Fruit fly (Drosophila melanogaster) whole organism, prepupa: ENCODE results near the gene Usp2.

Experiments used
- Blimp-1 ChIP-seq: fragments of 200-800 bp; sonication (Bioruptor generic); optimal IDR thresholded peaks from 3 replicates; lab custom pipeline; 2017; ENCODE audit warnings: missing biosample characterization, missing genetic modification characterization, mild to moderate bottlenecking, moderate library complexity, missing genetic modification reagents
- CG10631 ChIP-seq: fragments of 200-800 bp; sonication (Bioruptor generic); optimal IDR thresholded peaks from 2 replicates; lab custom pipeline; 2016; ENCODE audit warnings: missing biosample characterization, missing genetic modification characterization
- CG15336 ChIP-seq: fragments of 200-800 bp; sonication (Bioruptor generic); IDR thresholded peaks from 2 replicates; pipeline ENCODE4 v1.3.6; 2022; ENCODE audit warnings: missing biosample characterization, missing genetic modification characterization
- CG16779 ChIP-seq: fragments of 200-800 bp; sonication (Bioruptor generic); optimal IDR thresholded peaks from 3 replicates; lab custom pipeline; 2017; ENCODE audit warnings: missing biosample characterization, mild to moderate bottlenecking, missing genetic modification characterization
- CG32006 ChIP-seq: fragments of 200-800 bp; sonication (Bioruptor generic); optimal IDR thresholded peaks from 3 replicates; lab custom pipeline; 2017; ENCODE audit warnings: missing biosample characterization, mild to moderate bottlenecking, missing genetic modification characterization
- CG34406 ChIP-seq: fragments of 200-800 bp; sonication (Bioruptor generic); optimal IDR thresholded peaks from 3 replicates; lab custom pipeline; 2016; ENCODE audit warnings: missing biosample characterization, missing genetic modification characterization
- CG4318 ChIP-seq: fragments of 200-800 bp; sonication (Bioruptor generic); optimal IDR thresholded peaks from 3 replicates; lab custom pipeline; 2017; ENCODE audit warnings: missing biosample characterization, mild to moderate bottlenecking, missing genetic modification characterization
- CG6163 ChIP-seq: fragments of 200-800 bp; sonication (Bioruptor generic); IDR thresholded peaks from 3 replicates; pipeline ENCODE4 v1.3.6; 2022; ENCODE audit warnings: missing biosample characterization, missing genetic modification characterization
- CG6276 ChIP-seq: fragments of 200-800 bp; sonication (Bioruptor generic); optimal IDR thresholded peaks from 2 replicates; lab custom pipeline; 2017; ENCODE audit warnings: missing biosample characterization, mild to moderate bottlenecking, missing genetic modification characterization
- CG6808 ChIP-seq: fragments of 200-800 bp; sonication (Bioruptor generic); optimal IDR thresholded peaks from 3 replicates; lab custom pipeline; 2017; ENCODE audit warnings: missing biosample characterization, missing genetic modification characterization, mild to moderate bottlenecking, moderate library complexity, missing genetic modification reagents
- CG7368 ChIP-seq: fragments of 200-800 bp; sonication (Bioruptor generic); optimal IDR thresholded peaks from 3 replicates; lab custom pipeline; 2016; ENCODE audit warnings: missing biosample characterization, missing genetic modification characterization
- CG8119 ChIP-seq: fragments of 200-800 bp; sonication (Bioruptor generic); IDR thresholded peaks from 3 replicates; pipeline ENCODE4 v1.3.6; 2022; ENCODE audit warnings: missing biosample characterization, missing genetic modification characterization
- CG8319 ChIP-seq: fragments of 200-800 bp; sonication (Bioruptor generic); optimal IDR thresholded peaks from 3 replicates; lab custom pipeline; 2016; ENCODE audit warnings: missing biosample characterization, missing genetic modification characterization
- CG9139 ChIP-seq: fragments of 200-800 bp; sonication (Bioruptor generic); optimal IDR thresholded peaks from 3 replicates; lab custom pipeline; 2017; ENCODE audit warnings: missing biosample characterization, mild to moderate bottlenecking, missing genetic modification characterization
- Eip75B ChIP-seq: fragments of 200-800 bp; sonication (Bioruptor generic); optimal IDR thresholded peaks from 3 replicates; lab custom pipeline; 2016; ENCODE audit warnings: missing biosample characterization, missing genetic modification characterization
- Eip78C ChIP-seq: fragments of 200-800 bp; sonication (Bioruptor generic); peaks from one replicate; lab custom pipeline; 2016; ENCODE audit warnings: missing biosample characterization, missing genetic modification characterization
- Eip93F ChIP-seq: fragments of 200-800 bp; sonication (Bioruptor generic); optimal IDR thresholded peaks from 2 replicates; lab custom pipeline; 2016; ENCODE audit warnings: missing biosample characterization, mild to moderate bottlenecking, missing genetic modification characterization
- Ets21C ChIP-seq: fragments of 200-800 bp; sonication (Bioruptor generic); optimal IDR thresholded peaks from 3 replicates; lab custom pipeline; 2016; ENCODE audit warnings: missing biosample characterization, missing genetic modification characterization
- Gug ChIP-seq: fragments of 200-800 bp; sonication (Bioruptor generic); IDR thresholded peaks from 2 replicates; pipeline ENCODE4 v1.3.6; 2022; ENCODE audit warnings: missing biosample characterization, missing genetic modification characterization
- Lpt ChIP-seq: fragments of 200-800 bp; sonication (Bioruptor generic); optimal IDR thresholded peaks from 3 replicates; lab custom pipeline; 2016; ENCODE audit warnings: missing biosample characterization, missing genetic modification characterization
- OdsH ChIP-seq: fragments of 200-800 bp; sonication (Bioruptor generic); optimal IDR thresholded peaks from 3 replicates; lab custom pipeline; 2016; ENCODE audit warnings: missing biosample characterization, missing genetic modification characterization
- achi ChIP-seq: fragments of 200-800 bp; sonication (Bioruptor generic); optimal IDR thresholded peaks from 3 replicates; lab custom pipeline; 2016; ENCODE audit warnings: missing biosample characterization, missing genetic modification characterization
- acj6 ChIP-seq: fragments of 200-800 bp; sonication (Bioruptor generic); optimal IDR thresholded peaks from 3 replicates; lab custom pipeline; 2016; ENCODE audit warnings: missing biosample characterization, missing genetic modification characterization
- dac ChIP-seq: fragments of 200-800 bp; sonication (Bioruptor generic); optimal IDR thresholded peaks from 2 replicates; lab custom pipeline; 2017; ENCODE audit warnings: missing biosample characterization, mild to moderate bottlenecking, missing genetic modification characterization
- eg ChIP-seq: fragments of 200-800 bp; sonication (Bioruptor generic); IDR thresholded peaks from 3 replicates; pipeline ENCODE4 v1.3.6; 2022; ENCODE audit warnings: missing biosample characterization, missing genetic modification characterization
- fd59A ChIP-seq: fragments of 200-800 bp; sonication (Bioruptor generic); optimal IDR thresholded peaks from 2 replicates; lab custom pipeline; 2017; ENCODE audit warnings: missing biosample characterization, mild to moderate bottlenecking, missing genetic modification characterization, missing genetic modification reagents
- fd85E ChIP-seq: fragments of 200-800 bp; sonication (Bioruptor generic); optimal IDR thresholded peaks from 3 replicates; lab custom pipeline; 2016; ENCODE audit warnings: missing biosample characterization, missing genetic modification characterization
- fkh ChIP-seq: fragments of 200-800 bp; sonication (Bioruptor generic); optimal IDR thresholded peaks from 3 replicates; lab custom pipeline; 2017; ENCODE audit warnings: missing biosample characterization, mild to moderate bottlenecking, missing genetic modification characterization, moderate library complexity
- net ChIP-seq: fragments of 200-800 bp; sonication (Bioruptor generic); optimal IDR thresholded peaks from 3 replicates; lab custom pipeline; 2016; ENCODE audit warnings: missing biosample characterization, missing genetic modification characterization
- pdm3 ChIP-seq: fragments of 200-800 bp; sonication (Bioruptor generic); optimal IDR thresholded peaks from 3 replicates; lab custom pipeline; 2016; ENCODE audit warnings: missing biosample characterization, missing genetic modification characterization
- salr ChIP-seq, 2 experiments: fragments of 200-800 bp; sonication (Bioruptor generic); optimal IDR thresholded peaks; 3 replicates each; lab custom pipeline; 2016 to 2018; ENCODE audit warnings: missing biosample characterization in 2 of 2, missing genetic modification characterization in 2 of 2, mild to moderate bottlenecking in 1 of 2
- spab ChIP-seq: fragments of 200-800 bp; sonication (Bioruptor generic); optimal IDR thresholded peaks from 2 replicates; lab custom pipeline; 2017; ENCODE audit warnings: missing biosample characterization, mild to moderate bottlenecking, missing genetic modification characterization, missing genetic modification reagents
- ss ChIP-seq, 2 experiments: fragments of 200-800 bp; sonication (Bioruptor generic); optimal IDR thresholded peaks; 2 replicates in 1 of 2; 3 replicates in 1 of 2; lab custom pipeline; 2017 to 2018; ENCODE audit warnings: mild to moderate bottlenecking in 2 of 2, missing biosample characterization in 2 of 2, missing genetic modification characterization in 2 of 2, moderate library complexity in 1 of 2
- svp ChIP-seq: fragments of 200-800 bp; sonication (Bioruptor generic); peaks from one replicate; lab custom pipeline; 2016; ENCODE audit warnings: missing biosample characterization, missing genetic modification characterization
- topi ChIP-seq: fragments of 200-800 bp; sonication (Bioruptor generic); optimal IDR thresholded peaks from 3 replicates; lab custom pipeline; 2016; ENCODE audit warnings: missing biosample characterization, missing genetic modification characterization
- vri ChIP-seq: fragments of 200-800 bp; sonication (Bioruptor generic); optimal IDR thresholded peaks from 3 replicates; lab custom pipeline; 2016; ENCODE audit warnings: missing biosample characterization, mild to moderate bottlenecking, missing genetic modification characterization

The Usp2 gene

dm6 chrX:22479207-22479820 is 23.7 kb downstream of the Usp2 start (continued):
- peak; percentile 11 for TF ChIP-seq CG4318 (GFP tag; lab: Kevin White, UChicago)
- TF ChIP-seq Ets21C (GFP tag; lab: Kevin White, UChicago), result peak; percentile 34
- TF ChIP-seq CG32006 (GFP tag; lab: Kevin White, UChicago), result peak; percentile 73
- no peak for TF ChIP-seq Eip93F
- TF ChIP-seq topi, result peak; percentile 82
- peak; percentile 61 for TF ChIP-seq pdm3 (GFP tag; lab: Kevin White, UChicago)
- peak; percentile 88 for TF ChIP-seq Eip78C (GFP tag; lab: Kevin White, UChicago)
- TF ChIP-seq Gug, result peak; percentile 32; the same call in 1 of the 2 replicates
- peak; percentile 35 for TF ChIP-seq Lpt (GFP tag; lab: Kevin White, UChicago)

DNA sequence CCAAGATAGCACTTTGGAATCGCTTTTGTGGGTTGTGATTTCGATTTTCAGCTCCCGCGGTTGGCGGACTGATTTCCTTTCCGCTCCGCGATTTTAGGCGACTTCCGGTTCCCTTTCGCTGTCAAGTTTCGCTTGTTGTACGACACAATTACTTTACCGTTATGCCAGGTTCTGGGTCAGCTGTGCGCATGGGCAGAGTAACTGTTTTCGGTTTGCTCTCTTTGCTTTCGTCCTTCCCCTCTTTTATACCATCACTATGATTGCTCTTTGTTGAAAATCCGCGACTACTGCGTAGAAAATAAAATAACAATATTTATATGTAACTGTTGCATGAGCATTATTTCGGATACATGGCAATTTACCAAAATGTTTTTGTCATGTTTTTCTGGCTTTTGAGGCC is 25.0 kb downstream of the Usp2 start:
- TF ChIP-seq svp (peak; percentile 57), fd59A (GFP tag; lab: Kevin White, UChicago) (no peak), ss (GFP tag; optimal IDR thresholded peaks at IDR 0.05; lab: Kevin White, UChicago) (no peak), Eip75B (no peak), eg (GFP tag; lab: Robert Waterston, UW) (0 out of 3 replicates have a peak, but pooled peaks have one; percentile 6), Eip78C (GFP tag; lab: Kevin White, UChicago) (peak; percentile 13)
- TF ChIP-seq, all 60 proteins: peak for 3

DNA sequence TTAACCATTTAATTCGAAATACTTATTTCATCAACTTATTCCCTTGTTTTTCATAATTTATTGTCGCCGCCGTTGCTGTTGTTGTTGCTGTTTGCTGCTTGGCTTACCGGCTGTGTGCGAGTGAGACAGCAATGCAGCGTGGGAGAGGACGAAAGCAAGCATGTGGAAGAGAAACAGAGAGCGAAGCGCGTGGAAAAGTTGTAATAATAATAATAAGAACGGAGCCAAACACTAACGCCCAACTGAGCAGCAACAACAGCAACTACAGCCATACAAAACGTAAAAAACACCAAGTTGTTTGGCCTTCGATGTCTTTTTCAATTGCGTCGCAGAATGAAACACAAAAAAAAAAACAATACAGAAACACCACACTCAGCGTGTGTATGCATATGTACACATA is 25.5 kb downstream of the Usp2 start:
- TF ChIP-seq ss (GFP tag; optimal IDR thresholded peaks at IDR 0.05; lab: Kevin White, UChicago), result peak in 1 of 2 experiments; percentile 15
- TF ChIP-seq CG6276 (GFP tag; lab: Kevin White, UChicago), result peak; percentile 23
- TF ChIP-seq CG32006 (GFP tag; lab: Kevin White, UChicago), result peak; percentile 9
- no peak for TF ChIP-seq CG9139 (GFP tag; lab: Kevin White, UChicago)
- TF ChIP-seq eg (GFP tag; lab: Robert Waterston, UW), result peak; percentile 52; the same call in 1 of the 3 replicates
- TF ChIP-seq Blimp-1 (GFP tag; lab: Kevin White, UChicago), result no peak
- TF ChIP-seq CG6808 (GFP tag; lab: Kevin White, UChicago), result peak; percentile 51
- TF ChIP-seq CG6163 (GFP tag; lab: Robert Waterston, UW), result peak; percentile 45; the same call in 2 of the 3 replicates
- TF ChIP-seq fkh (GFP tag; lab: Kevin White, UChicago), result peak; percentile 9

DNA sequence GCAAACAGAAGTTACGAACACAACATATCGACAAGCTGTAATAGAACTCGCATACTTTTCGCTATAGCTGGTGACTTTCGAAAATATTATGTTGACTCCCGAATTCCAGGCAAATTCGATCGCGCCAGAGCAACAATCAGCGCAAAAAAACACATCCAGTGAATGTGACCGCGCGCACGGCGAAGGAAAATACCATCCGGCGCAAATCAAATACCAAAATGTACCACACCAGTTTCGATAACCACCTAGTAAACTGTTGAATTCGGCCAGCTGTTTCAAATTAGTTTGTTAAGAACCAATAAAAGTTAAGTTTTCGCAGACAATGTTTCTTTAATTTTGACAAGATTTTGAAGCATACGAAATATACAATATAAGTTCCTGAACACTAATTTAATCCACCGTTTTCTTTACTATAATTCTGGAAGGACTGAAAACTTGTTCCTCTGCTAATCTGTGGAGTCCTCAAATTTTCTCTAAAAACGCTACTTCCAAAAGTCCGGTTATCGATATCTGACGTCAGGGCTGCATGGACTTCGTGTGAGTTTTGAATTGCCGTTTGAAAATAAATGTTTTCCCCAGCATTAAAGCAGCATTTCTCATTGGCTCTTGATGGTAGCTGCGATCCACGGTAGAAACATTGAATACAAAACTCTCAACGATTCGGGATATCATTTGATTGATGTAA is 26.4 kb downstream of the Usp2 start, which contains the start of the genes Cp110 and CG12576:
Gene Cp110, plus strand, starts transcription at position 223 of the 685 bp plus-strand sequence.
Gene CG12576, minus strand, starts transcription at position 498 of the 685 bp plus-strand sequence.
- TF ChIP-seq CG10631, result peak; percentile 19
- TF ChIP-seq Eip78C (GFP tag; lab: Kevin White, UChicago), result peak; percentile 25
- TF ChIP-seq CG8319 (GFP tag; lab: Kevin White, UChicago), result no peak
- TF ChIP-seq, all 60 proteins: peak for 2

DNA sequence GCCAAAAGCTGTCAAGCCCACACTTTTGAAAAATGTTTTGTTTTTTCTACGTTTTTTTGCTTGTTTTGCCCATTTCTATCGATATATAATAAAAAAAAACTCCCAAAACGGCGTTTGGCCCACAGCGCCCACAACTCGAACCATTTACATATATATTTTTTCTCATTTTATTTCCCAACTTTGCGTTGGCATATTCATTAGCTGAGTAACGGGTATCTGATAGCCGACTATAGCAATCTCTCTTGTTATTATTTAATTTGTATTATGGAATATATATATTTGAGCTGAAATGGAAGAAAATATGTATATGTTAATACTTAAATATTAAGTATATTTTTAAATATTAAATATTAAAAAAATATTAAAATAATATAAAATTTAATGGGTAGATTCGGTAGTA is 30.9 kb downstream of the Usp2 start:
- TF ChIP-seq CG8119 (GFP tag; lab: Robert Waterston, UW), result no peak
- TF ChIP-seq Eip78C (GFP tag; lab: Kevin White, UChicago), result peak; percentile 15

DNA sequence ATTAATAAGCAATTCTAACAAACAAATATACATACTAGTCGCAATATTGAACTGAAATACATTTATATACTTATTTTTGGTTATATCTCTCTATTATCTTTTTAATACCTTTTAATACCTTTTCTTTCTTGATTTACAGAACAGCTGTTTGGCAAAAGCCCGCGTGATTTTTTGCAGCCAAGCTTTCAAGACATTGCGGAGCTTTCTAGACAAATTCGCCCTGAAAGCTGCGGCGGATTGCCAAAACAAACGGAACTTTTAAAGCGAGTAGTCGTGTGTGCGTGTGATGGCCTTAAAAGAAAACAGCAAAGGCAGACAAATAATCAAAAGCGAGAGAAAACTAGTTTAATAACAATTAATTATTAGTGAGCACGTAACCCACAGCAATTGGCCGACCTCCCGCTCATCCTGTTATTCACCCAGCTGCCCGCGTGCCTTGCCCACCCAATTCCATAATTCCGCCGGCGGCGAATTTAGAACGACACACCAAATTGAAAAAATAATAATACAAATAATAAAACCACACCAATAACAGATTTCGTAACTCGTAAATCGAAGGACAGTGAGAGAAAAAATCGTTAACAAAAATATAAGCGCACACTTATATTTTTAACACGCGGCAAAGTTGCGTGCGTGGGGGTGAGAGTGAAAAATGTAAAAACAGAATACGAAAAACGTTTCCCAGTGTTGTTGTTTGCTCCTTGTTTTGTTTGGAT is 31.5 kb downstream of the Usp2 start:
- no peak for TF ChIP-seq Lpt (GFP tag; lab: Kevin White, UChicago)
- no peak for TF ChIP-seq pdm3 (GFP tag; lab: Kevin White, UChicago)
- TF ChIP-seq Eip78C (GFP tag; lab: Kevin White, UChicago), result no peak
- no peak for TF ChIP-seq acj6 (GFP tag; lab: Kevin White, UChicago)
- TF ChIP-seq CG7368, result no peak
- no peak for TF ChIP-seq CG16779 (tag; lab: Kevin White, UChicago)
- TF ChIP-seq ss (GFP tag; optimal IDR thresholded peaks at IDR 0.05; lab: Kevin White, UChicago), result peak in 1 of 2 experiments; percentile 31
- TF ChIP-seq spab, result no peak
- no peak for TF ChIP-seq salr (GFP tag; optimal IDR thresholded peaks at IDR 0.05; lab: Kevin White, UChicago)
- TF ChIP-seq Gug, result no peak
- no peak for TF ChIP-seq CG6808 (GFP tag; lab: Kevin White, UChicago)
- TF ChIP-seq dac, result no peak
- TF ChIP-seq net (GFP tag; lab: Kevin White, UChicago), result no peak
- no peak for TF ChIP-seq achi
- no peak for TF ChIP-seq OdsH (GFP tag; lab: Kevin White, UChicago)
- TF ChIP-seq fd85E (GFP tag; lab: Kevin White, UChicago), result no peak
- peak; percentile 61 for TF ChIP-seq vri (GFP tag; lab: Kevin White, UChicago)
- TF ChIP-seq CG8119 (GFP tag; lab: Robert Waterston, UW), result 0 out of 3 replicates have a peak, but pooled peaks have one; percentile 10
- no peak for TF ChIP-seq CG34406 (GFP tag; lab: Kevin White, UChicago)
- 0 out of 3 replicates have a peak, but pooled peaks have one; percentile 20 for TF ChIP-seq CG6163 (GFP tag; lab: Robert Waterston, UW)
- no peak for TF ChIP-seq CG15336
- no peak for TF ChIP-seq CG6276 (GFP tag; lab: Kevin White, UChicago)
